Worm (Caenorhabditis elegans) whole organism, L3 larva: ENCODE results near the gene Y17G7B.17.

Experiments used
- aly-2 ChIP-seq: fragments of 150-350 bp; optimal IDR thresholded peaks from 2 replicates; lab custom pipeline; 2014; ENCODE audit warnings: missing biosample characterization, missing genetic modification characterization
- ceh-9 ChIP-seq: sonication (generic microtip); optimal IDR thresholded peaks from 2 replicates; lab custom pipeline; 2018; ENCODE audit warnings: missing biosample characterization, missing genetic modification characterization
- egl-27 ChIP-seq: sonication (generic microtip); optimal IDR thresholded peaks from 4 replicates; lab custom pipeline; 2017; ENCODE audit warnings: missing biosample characterization, missing genetic modification reagents, missing genetic modification characterization
- elt-1 ChIP-seq: fragments of 150-350 bp; optimal IDR thresholded peaks from 2 replicates; lab custom pipeline; 2014; ENCODE audit warnings: missing biosample characterization, missing genetic modification characterization
- fkh-10 ChIP-seq: sonication (generic microtip); optimal IDR thresholded peaks from 2 replicates; lab custom pipeline; 2017; ENCODE audit warnings: missing biosample characterization, missing genetic modification reagents, missing genetic modification characterization
- fos-1 ChIP-seq: fragments of 150-350 bp; optimal IDR thresholded peaks from 2 replicates; lab custom pipeline; 2014; ENCODE audit warnings: missing biosample characterization, missing genetic modification characterization
- nhr-237 ChIP-seq: fragments of 150-350 bp; optimal IDR thresholded peaks from 2 replicates; lab custom pipeline; 2014; ENCODE audit warnings: missing biosample characterization, missing genetic modification characterization
- nhr-25 ChIP-seq: sonication (generic microtip); optimal IDR thresholded peaks from 2 replicates; lab custom pipeline; 2017; ENCODE audit warnings: missing biosample characterization, missing genetic modification characterization
- pha-4 ChIP-seq: fragments of 150-350 bp; optimal IDR thresholded peaks from 2 replicates; lab custom pipeline; 2014; ENCODE audit warnings: missing biosample characterization, missing genetic modification reagents, missing genetic modification characterization
- sea-2 ChIP-seq: fragments of 150-350 bp; sonication (generic microtip); optimal IDR thresholded peaks from 4 replicates; lab custom pipeline; 2014; ENCODE audit warnings: missing biosample characterization, missing genetic modification reagents, missing genetic modification characterization
- skn-1 ChIP-seq: fragments of 150-350 bp; optimal IDR thresholded peaks from 2 replicates; lab custom pipeline; 2014; ENCODE audit warnings: missing biosample characterization, missing genetic modification characterization
- snpc-4 ChIP-seq: fragments of 150-350 bp; optimal IDR thresholded peaks from 2 replicates; lab custom pipeline; 2014; ENCODE audit warnings: missing biosample characterization, missing genetic modification characterization
- unc-62 ChIP-seq: fragments of 150-350 bp; sonication (generic microtip); optimal IDR thresholded peaks from 4 replicates; lab custom pipeline; 2014; ENCODE audit warnings: missing biosample characterization, missing genetic modification reagents, missing genetic modification characterization

ce11 chrII:12107840-12108239 lies 8.1 kb upstream of the Y17G7B.17 start, which contains the start of gene Y17G7B.18:
- TF ChIP-seq nhr-237 (tag; lab: Kevin White, UChicago) (no peak), ceh-9 (tag; lab: Kevin White, UChicago) (no peak), unc-62 (GFP tag; lab: Kevin White, UChicago) (no peak), skn-1 (peak; percentile 71), nhr-25 (peak; percentile 36), sea-2 (GFP tag; lab: Kevin White, UChicago) (no peak), pha-4 (tag; lab: Kevin White, UChicago) (peak; percentile 87), elt-1 (tag; lab: Kevin White, UChicago) (no peak), snpc-4 (tag; lab: Kevin White, UChicago) (peak; percentile 64), egl-27 (tag; lab: Kevin White, UChicago) (no peak), fos-1 (tag; lab: Kevin White, UChicago) (no peak), aly-2 (tag; lab: Kevin White, UChicago) (no peak), fkh-10 (GFP tag; lab: Kevin White, UChicago) (peak; percentile 58)
